Worm (Caenorhabditis elegans) whole organism, L4/young adult: Measurements from ENCODE around the gene C18D11.6.

Experiments used
- W03F9.2 ChIP-seq: fragments of 150-350 bp; optimal IDR thresholded peaks from 2 replicates; lab custom pipeline; 2014; ENCODE audit warnings: missing biosample characterization, missing genetic modification characterization
- him-1 ChIP-seq: sonication (generic microtip); optimal IDR thresholded peaks from 2 replicates; lab custom pipeline; 2016; ENCODE audit warnings: missing genotype, missing genetic modification reagents, missing genetic modification characterization, missing compliant biosample characterization

ce11 chrIII:11780183-11780664 lies 30.1 kb upstream of the C18D11.6 start, which contains the start of gene C24H11.5:
- TF ChIP-seq W03F9.2 (tag; lab: Kevin White, UChicago) (no peak), him-1 (tag; lab: Kevin White, UChicago) (no peak)
